Fruit fly (Drosophila melanogaster) Kc167 (cell line): ENCODE results near the gene CG10348.

Experiments used
- insv ChIP-seq: fragments of >200 bp; optimal IDR thresholded peaks from 3 replicates; lab custom pipeline; 2018; ENCODE audit warnings: missing external identifiers
- psq ChIP-seq: fragments of >200 bp; optimal IDR thresholded peaks from 2 replicates; lab custom pipeline; 2017; ENCODE audit warnings: missing external identifiers

DNA sequence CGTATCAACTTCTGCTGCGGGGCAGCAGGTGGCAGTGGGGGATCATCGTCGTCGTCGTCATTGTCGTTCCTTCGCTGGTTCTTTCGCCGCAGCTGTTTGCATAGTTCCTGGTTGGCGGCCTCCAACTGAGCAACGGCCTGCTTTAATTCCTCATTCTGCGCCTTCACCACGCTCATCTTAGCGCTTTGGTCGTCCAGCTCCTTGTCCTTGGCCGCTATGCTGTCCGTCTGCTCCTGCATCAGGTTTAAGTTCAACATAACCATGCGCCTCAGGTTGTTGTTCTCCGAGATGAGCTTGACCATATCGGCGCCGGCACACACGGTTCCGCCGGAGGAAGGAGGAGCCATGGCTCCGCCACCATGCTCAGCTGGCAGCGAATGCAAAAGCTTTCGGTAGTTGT, 44.5 kb downstream of the CG10348 start:
- no peak for TF ChIP-seq psq
- no peak for TF ChIP-seq insv
